Worm (Caenorhabditis elegans): ENCODE measurements around the gene K09F6.15.

ce11 chrII:2253676-2254075 lies 23.6 kb downstream of the K09F6.15 start:
- TF ChIP-seq W03F9.2 (tag; optimal IDR thresholded peaks at IDR 0.05) (no peak), him-1 (tag; optimal IDR thresholded peaks at IDR 0.05) (no peak), dao-5 (tag; optimal IDR thresholded peaks at IDR 0.05) (no peak)

Data from whole organism, L4/young adult.